Worm (Caenorhabditis elegans) whole organism, L3 larva: Measurements from ENCODE around the gene cyp-35A5.

Experiments
- ZK546.5 ChIP-seq: sonication (generic microtip); optimal IDR thresholded peaks from 2 replicates; lab custom pipeline; 2017; ENCODE audit warnings: missing biosample characterization, missing genetic modification characterization
- aly-2 ChIP-seq: fragments of 150-350 bp; optimal IDR thresholded peaks from 2 replicates; lab custom pipeline; 2014; ENCODE audit warnings: missing biosample characterization, missing genetic modification characterization
- ama-1 ChIP-seq: fragments of 150-350 bp; optimal IDR thresholded peaks from 2 replicates; lab custom pipeline; 2018
- ceh-16 ChIP-seq: sonication (generic microtip); optimal IDR thresholded peaks from 2 replicates; lab custom pipeline; 2017; ENCODE audit warnings: missing biosample characterization, missing genetic modification characterization
- ceh-28 ChIP-seq: fragments of 150-350 bp; optimal IDR thresholded peaks from 2 replicates; lab custom pipeline; 2014; ENCODE audit warnings: missing biosample characterization, missing genetic modification reagents, missing genetic modification characterization
- egl-5 ChIP-seq: fragments of 150-350 bp; optimal IDR thresholded peaks from 2 replicates; lab custom pipeline; 2017; ENCODE audit warnings: missing biosample characterization, missing genetic modification reagents, missing genetic modification characterization, inconsistent platforms
- elt-1 ChIP-seq: fragments of 150-350 bp; optimal IDR thresholded peaks from 2 replicates; lab custom pipeline; 2014; ENCODE audit warnings: missing biosample characterization, missing genetic modification characterization
- elt-2 ChIP-seq: sonication (generic microtip); optimal IDR thresholded peaks from 2 replicates; lab custom pipeline; 2016; ENCODE audit warnings: missing genetic modification reagents, mild to moderate bottlenecking, missing genetic modification characterization, missing compliant biosample characterization
- elt-3 ChIP-seq, 3 experiments: fragments of 150-350 bp in 1 of 3; sonication (generic microtip) in 2 of 3; optimal IDR thresholded peaks; 2 replicates in 2 of 3; 4 replicates in 1 of 3; lab custom pipeline; 2014 to 2017; ENCODE audit warnings: missing biosample characterization in 3 of 3, missing genetic modification characterization in 3 of 3
- fkh-10 ChIP-seq: sonication (generic microtip); optimal IDR thresholded peaks from 2 replicates; lab custom pipeline; 2017; ENCODE audit warnings: missing biosample characterization, missing genetic modification reagents, missing genetic modification characterization
- fkh-2 ChIP-seq: fragments of 150-350 bp; optimal IDR thresholded peaks from 2 replicates; lab custom pipeline; 2014; ENCODE audit warnings: missing biosample characterization, missing genetic modification reagents, missing genetic modification characterization
- fos-1 ChIP-seq: fragments of 150-350 bp; optimal IDR thresholded peaks from 2 replicates; lab custom pipeline; 2014; ENCODE audit warnings: missing biosample characterization, missing genetic modification characterization
- hmg-11 ChIP-seq: sonication (generic microtip); optimal IDR thresholded peaks from 2 replicates; lab custom pipeline; 2016; ENCODE audit warnings: missing genetic modification characterization, missing compliant biosample characterization
- lin-39 ChIP-seq: fragments of 150-350 bp; optimal IDR thresholded peaks from 2 replicates; lab custom pipeline; 2018; ENCODE audit warnings: missing biosample characterization, missing genetic modification reagents, missing genetic modification characterization
- mml-1 ChIP-seq: fragments of 150-350 bp; sonication (generic microtip); optimal IDR thresholded peaks from 3 replicates; lab custom pipeline; 2014; ENCODE audit warnings: missing biosample characterization, missing genetic modification characterization
- nfya-1 ChIP-seq: sonication (generic microtip); optimal IDR thresholded peaks from 2 replicates; lab custom pipeline; 2017; ENCODE audit warnings: missing genetic modification characterization, mild to moderate bottlenecking, missing compliant biosample characterization, antibody characterized with exemption, moderate library complexity; ENCODE audit not compliant: insufficient read depth
- nhr-12 ChIP-seq: fragments of 150-350 bp; optimal IDR thresholded peaks from 2 replicates; lab custom pipeline; 2014; ENCODE audit warnings: missing biosample characterization, missing genetic modification characterization
- nhr-23 ChIP-seq: fragments of 150-350 bp; optimal IDR thresholded peaks from 2 replicates; lab custom pipeline; 2014; ENCODE audit warnings: missing biosample characterization, missing genetic modification reagents, missing genetic modification characterization
- nhr-25 ChIP-seq: sonication (generic microtip); optimal IDR thresholded peaks from 2 replicates; lab custom pipeline; 2017; ENCODE audit warnings: missing biosample characterization, missing genetic modification characterization
- nhr-43 ChIP-seq: sonication (generic microtip); optimal IDR thresholded peaks from 2 replicates; lab custom pipeline; 2016; ENCODE audit warnings: mild to moderate bottlenecking, missing genetic modification characterization, missing compliant biosample characterization; ENCODE audit not compliant: poor library complexity, severe bottlenecking
- nhr-67 ChIP-seq: fragments of 150-350 bp; optimal IDR thresholded peaks from 2 replicates; lab custom pipeline; 2014; ENCODE audit warnings: missing biosample characterization, missing genetic modification characterization
- nhr-77 ChIP-seq: fragments of 150-350 bp; optimal IDR thresholded peaks from 2 replicates; lab custom pipeline; 2014; ENCODE audit warnings: missing biosample characterization, missing genetic modification characterization
- pha-4 ChIP-seq: fragments of 150-350 bp; optimal IDR thresholded peaks from 2 replicates; lab custom pipeline; 2014; ENCODE audit warnings: missing biosample characterization, missing genetic modification reagents, missing genetic modification characterization
- pqm-1 ChIP-seq: fragments of 150-350 bp; optimal IDR thresholded peaks from 2 replicates; lab custom pipeline; 2017; ENCODE audit warnings: missing biosample characterization, missing genetic modification characterization, inconsistent platforms
- sea-2 ChIP-seq: fragments of 150-350 bp; sonication (generic microtip); optimal IDR thresholded peaks from 4 replicates; lab custom pipeline; 2014; ENCODE audit warnings: missing biosample characterization, missing genetic modification reagents, missing genetic modification characterization
- skn-1 ChIP-seq: fragments of 150-350 bp; optimal IDR thresholded peaks from 2 replicates; lab custom pipeline; 2014; ENCODE audit warnings: missing biosample characterization, missing genetic modification characterization
- snpc-4 ChIP-seq: fragments of 150-350 bp; optimal IDR thresholded peaks from 2 replicates; lab custom pipeline; 2014; ENCODE audit warnings: missing biosample characterization, missing genetic modification characterization
- tbx-2 ChIP-seq: sonication (generic microtip); optimal IDR thresholded peaks from 2 replicates; lab custom pipeline; 2016; ENCODE audit warnings: mild to moderate bottlenecking, missing genetic modification characterization, missing compliant biosample characterization
- unc-39 ChIP-seq: sonication (generic microtip); optimal IDR thresholded peaks from 4 replicates; lab custom pipeline; 2017; ENCODE audit warnings: missing biosample characterization, missing genetic modification characterization
- unc-62 ChIP-seq: fragments of 150-350 bp; sonication (generic microtip); optimal IDR thresholded peaks from 4 replicates; lab custom pipeline; 2014; ENCODE audit warnings: missing biosample characterization, missing genetic modification reagents, missing genetic modification characterization
- zag-1 ChIP-seq: fragments of 150-350 bp; optimal IDR thresholded peaks from 2 replicates; lab custom pipeline; 2014; ENCODE audit warnings: missing biosample characterization, missing genetic modification characterization

cyp-35A5 gene

DNA sequence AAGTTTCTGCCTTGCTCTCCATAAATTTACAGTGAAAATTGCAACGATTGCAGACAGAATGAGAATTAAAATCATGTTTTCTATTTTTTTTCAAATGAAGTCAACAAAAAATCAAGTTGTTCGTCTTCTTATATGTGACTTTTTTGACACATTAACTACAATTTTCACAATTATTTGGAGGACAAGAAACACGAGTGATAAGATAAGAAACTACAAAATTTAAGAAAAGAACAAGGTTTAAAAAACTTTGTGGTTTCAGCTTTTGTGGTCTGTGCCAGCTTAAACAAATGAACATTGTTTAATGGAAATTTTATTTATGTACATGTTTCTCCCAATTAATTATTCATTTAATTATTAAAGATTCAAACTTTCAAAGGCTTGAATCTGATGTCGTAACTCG is 34.3 kb downstream of the cyp-35A5 start, which contains the start of gene cyp-34A9:
Gene cyp-34A9 (minus strand): TSS at position 131 of the 400 bp plus-strand sequence.
- peak; percentile 10 for TF ChIP-seq pha-4 (tag; lab: Kevin White, UChicago)
- peak; percentile 80 for TF ChIP-seq elt-2 (tag; lab: Kevin White, UChicago)
- TF ChIP-seq pqm-1 (tag; lab: Kevin White, UChicago): peak; percentile 71
- TF ChIP-seq fos-1 (tag; lab: Kevin White, UChicago): no peak
- TF ChIP-seq, all 47 proteins: peak for 3

DNA sequence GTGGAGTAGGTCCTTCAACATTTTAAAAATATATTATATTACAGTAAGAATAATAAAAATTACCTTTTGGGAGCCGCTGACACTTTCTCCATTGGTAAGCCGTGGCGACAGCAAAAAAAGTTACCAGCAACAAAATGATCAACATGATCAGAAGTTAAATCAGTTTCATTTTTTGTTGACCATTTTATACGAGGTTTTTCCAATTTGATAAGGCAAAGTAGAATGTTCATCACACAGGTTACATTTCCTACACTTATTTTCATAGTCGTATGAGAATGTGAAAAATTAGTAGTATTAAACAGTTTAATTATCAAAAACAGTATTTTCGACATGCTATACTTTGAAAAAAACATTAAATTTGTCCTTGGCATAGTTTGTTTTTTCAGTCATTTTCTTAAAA is 36.7 kb downstream of the cyp-35A5 start, which contains the start of gene cyp-34A10:
Gene cyp-34A10 (minus strand): TSS at position 146 of the 400 bp plus-strand sequence.
- no peak for TF ChIP-seq zag-1
- TF ChIP-seq skn-1 (tag; lab: Kevin White, UChicago): no peak
- no peak for TF ChIP-seq nhr-77 (tag; lab: Kevin White, UChicago)
- TF ChIP-seq lin-39: no peak
- no peak for TF ChIP-seq mml-1 (tag; lab: Kevin White, UChicago)

- TF ChIP-seq nfya-1 (tag; lab: Kevin White, UChicago) (no peak), nhr-67 (tag; lab: Kevin White, UChicago) (no peak)
These were observed 38.2 kb downstream of the cyp-35A5 start, which contains the start of gene str-82 for ce11 chrV:3974361-3974760. TSS of gene str-82 (plus strand) at chrV:3974661.

DNA sequence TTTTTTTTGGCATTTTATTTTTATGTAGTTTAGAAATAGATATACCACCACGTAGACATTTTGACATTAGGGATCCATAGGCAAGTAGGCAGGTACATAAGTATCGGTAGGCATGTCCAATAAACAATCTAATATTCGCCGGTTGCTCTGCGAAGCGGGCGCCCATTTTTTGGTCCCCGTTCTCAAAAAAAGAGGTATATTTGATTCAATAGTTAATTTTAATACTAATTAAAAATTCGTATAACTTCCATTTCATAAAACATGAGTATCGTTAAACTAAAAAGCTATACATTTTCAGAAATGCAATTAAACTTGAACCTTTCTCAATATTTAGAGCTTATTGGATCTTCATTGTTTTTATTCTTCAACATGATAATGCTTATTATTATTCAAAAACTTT is 40.8 kb downstream of the cyp-35A5 start, which contains the start of gene str-83:
Gene str-83 (plus strand): TSS at position 301 of the 400 bp plus-strand sequence.
- TF ChIP-seq nhr-67 (tag; lab: Kevin White, UChicago): no peak
- no peak for TF ChIP-seq skn-1 (tag; lab: Kevin White, UChicago)
- no peak for TF ChIP-seq nhr-43 (tag; lab: Kevin White, UChicago)
- no peak for TF ChIP-seq hmg-11
- no peak for TF ChIP-seq egl-5 (tag; lab: Kevin White, UChicago)
- TF ChIP-seq ZK546.5 (tag; lab: Kevin White, UChicago): no peak

ce11 chrV:3979053-3979452 is 42.9 kb downstream of the cyp-35A5 start, which contains the start of gene nlp-34:
TSS of gene nlp-34 (minus strand) at chrV:3979134.
- TF ChIP-seq ZK546.5 (tag; lab: Kevin White, UChicago) (no peak), nhr-25 (tag; lab: Kevin White, UChicago) (peak; percentile 54), unc-39 (no peak), nhr-12 (tag; lab: Kevin White, UChicago) (no peak), fkh-2 (no peak), mml-1 (tag; lab: Kevin White, UChicago) (no peak)

DNA sequence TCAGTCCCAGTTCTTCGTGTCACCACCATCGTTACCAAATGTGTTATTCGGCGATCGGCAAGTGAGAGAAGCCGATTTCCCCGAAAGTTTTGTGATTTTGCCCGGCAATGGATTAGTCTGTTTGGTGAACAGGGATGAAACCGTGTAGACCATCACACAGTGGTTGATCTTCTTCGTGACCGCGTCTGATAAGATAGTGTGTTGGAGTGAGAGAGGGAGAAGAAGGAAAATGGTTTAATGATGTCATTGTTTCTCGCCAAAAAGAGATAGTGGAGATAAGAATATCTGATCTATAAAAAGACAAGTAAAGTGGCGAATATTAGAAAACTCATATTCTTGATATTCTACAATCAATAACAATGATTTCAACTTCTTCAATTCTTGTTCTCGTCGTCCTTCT is 43.7 kb downstream of the cyp-35A5 start, which contains the start of gene nlp-31:
Gene nlp-31 (plus strand): TSS at position 237 of the 400 bp plus-strand sequence.
- TF ChIP-seq ama-1 (lab: Kevin White, UChicago) (no peak), aly-2 (no peak), nhr-43 (tag; lab: Kevin White, UChicago) (peak; percentile 55), sea-2 (GFP tag; lab: Kevin White, UChicago) (no peak), nhr-25 (tag; lab: Kevin White, UChicago) (peak; percentile 90), skn-1 (tag; lab: Kevin White, UChicago) (no peak), elt-3 (tag; optimal IDR thresholded peaks at IDR 0.05; lab: Kevin White, UChicago) (peak; percentile 54 to 94 (median 76)), fkh-10 (no peak), pqm-1 (tag; lab: Kevin White, UChicago) (no peak), hmg-11 (no peak), tbx-2 (peak; percentile 3), unc-62 (GFP tag; lab: Kevin White, UChicago) (no peak), nhr-12 (tag; lab: Kevin White, UChicago) (no peak), fos-1 (tag; lab: Kevin White, UChicago) (no peak), egl-5 (tag; lab: Kevin White, UChicago) (no peak), ceh-28 (tag; lab: Kevin White, UChicago) (peak; percentile 43), lin-39 (no peak), nfya-1 (tag; lab: Kevin White, UChicago) (no peak), elt-1 (tag; lab: Kevin White, UChicago) (peak; percentile 21), ceh-16 (no peak), nhr-23 (tag; lab: Kevin White, UChicago) (peak; percentile 65), snpc-4 (tag; lab: Kevin White, UChicago) (no peak)
